Worm (Caenorhabditis elegans) whole organism, young adult: ENCODE data around the gene sre-7.

Experiments
- ama-1 ChIP-seq, 3 experiments: fragments of 150-350 bp in 1 of 3; sonication (generic microtip) in 2 of 3; optimal IDR thresholded peaks; 2 replicates each; lab custom pipeline; 2014 to 2018; ENCODE audit warnings: missing biosample characterization in 2 of 3, missing genetic modification characterization in 2 of 3, missing genetic modification reagents in 2 of 3
- gei-17 ChIP-seq: fragments of 200-800 bp; sonication (Bioruptor generic); optimal IDR thresholded peaks from 2 replicates; lab custom pipeline; 2018; ENCODE audit warnings: mild to moderate bottlenecking, missing genetic modification characterization, missing compliant biosample characterization
- mcd-1 ChIP-seq: fragments of 200-800 bp; sonication (Bioruptor generic); IDR thresholded peaks from 2 replicates; pipeline ENCODE4 v1.3.6; 2022; ENCODE audit warnings: missing genetic modification reagents, missing genetic modification characterization, missing compliant biosample characterization
- snpc-1.3 ChIP-seq: sonication (generic microtip); optimal IDR thresholded peaks from 2 replicates; lab custom pipeline; 2017; ENCODE audit warnings: missing genetic modification characterization, mild to moderate bottlenecking, missing compliant biosample characterization, antibody characterized with exemption, moderate library complexity, missing genotype, missing genetic modification reagents; ENCODE audit not compliant: insufficient read depth
- unc-130 ChIP-seq: sonication (generic microtip); optimal IDR thresholded peaks from 2 replicates; lab custom pipeline; 2016; ENCODE audit warnings: missing genetic modification reagents, missing genetic modification characterization, missing compliant biosample characterization
- xnd-1 ChIP-seq: sonication (generic microtip); optimal IDR thresholded peaks from 2 replicates; lab custom pipeline; 2016; ENCODE audit warnings: missing genotype, missing genetic modification reagents, missing genetic modification characterization, missing compliant biosample characterization
- ztf-6 ChIP-seq: fragments of 200-800 bp; sonication (Bioruptor generic); IDR thresholded peaks from 2 replicates; pipeline ENCODE4 v1.3.6; 2022; ENCODE audit warnings: missing genetic modification reagents, missing genetic modification characterization, missing compliant biosample characterization

- no peak for TF ChIP-seq mcd-1 (GFP tag; lab: Robert Waterston, UW)
- no peak for TF ChIP-seq gei-17 (GFP tag; lab: Kevin White, UChicago)
- no peak for TF ChIP-seq unc-130 (GFP tag; lab: Kevin White, UChicago)
- TF ChIP-seq ztf-6 (GFP tag; lab: Robert Waterston, UW), result no peak
- TF ChIP-seq xnd-1 (tag; lab: Kevin White, UChicago), result no peak
- no peak for TF ChIP-seq snpc-1.3 (tag; lab: Kevin White, UChicago)
- TF ChIP-seq ama-1 (optimal IDR thresholded peaks at IDR 0.05; lab: Kevin White, UChicago), result no peak
- no peak for TF ChIP-seq ama-1 (GFP tag; optimal IDR thresholded peaks at IDR 0.05; lab: Kevin White, UChicago)
These were observed 33.3 kb upstream of the sre-7 start, which contains the start of gene str-230 for ce11 chrV:14210743-14211142.
